Fruit fly (Drosophila melanogaster) whole organism, embryonic: ENCODE measurements around the gene EndoGI.

Experiments used
- Adf1 ChIP-seq: fragments of 200-800 bp; sonication (Bioruptor generic); IDR thresholded peaks from 2 replicates; pipeline ENCODE4 v1.3.6; 2022; ENCODE audit warnings: missing biosample characterization, missing genetic modification characterization
- B-H1 ChIP-seq: fragments of 200-800 bp; sonication (Bioruptor generic); IDR thresholded peaks from 3 replicates; pipeline ENCODE4 v1.3.6; 2022; ENCODE audit warnings: missing biosample characterization, missing genetic modification characterization
- BEAF-32 ChIP-seq: fragments of 200-800 bp; sonication (Bioruptor generic); optimal IDR thresholded peaks from 3 replicates; lab custom pipeline; 2017; ENCODE audit warnings: missing biosample characterization, missing genetic modification characterization, mild to moderate bottlenecking, moderate library complexity, missing genetic modification reagents
- CG10979 ChIP-seq: fragments of 200-800 bp; sonication (Bioruptor generic); optimal IDR thresholded peaks from 2 replicates; lab custom pipeline; 2018; ENCODE audit warnings: missing biosample characterization, mild to moderate bottlenecking, missing genetic modification characterization, moderate library complexity
- CG12769 ChIP-seq: fragments of 200-800 bp; sonication (Bioruptor generic); optimal IDR thresholded peaks from 2 replicates; lab custom pipeline; 2019; ENCODE audit warnings: missing biosample characterization, mild to moderate bottlenecking, missing genetic modification characterization, moderate library complexity
- CG13287 ChIP-seq: fragments of 200-800 bp; sonication (Bioruptor generic); IDR thresholded peaks from 2 replicates; pipeline ENCODE4 v1.3.6; 2022; ENCODE audit warnings: missing biosample characterization, missing genetic modification characterization; ENCODE audit not compliant: partially characterized antibody
- CG14965 ChIP-seq: fragments of 200-800 bp; sonication (Bioruptor generic); optimal IDR thresholded peaks from 2 replicates; lab custom pipeline; 2016; ENCODE audit warnings: missing biosample characterization, missing genetic modification characterization, borderline replicate concordance
- CG15479 ChIP-seq: fragments of 200-800 bp; sonication (Bioruptor generic); optimal IDR thresholded peaks from 3 replicates; lab custom pipeline; 2019; ENCODE audit warnings: missing biosample characterization, mild to moderate bottlenecking, missing genetic modification characterization, moderate library complexity
- CG17385 ChIP-seq: fragments of 200-800 bp; sonication (Bioruptor generic); optimal IDR thresholded peaks from 3 replicates; lab custom pipeline; 2018; ENCODE audit warnings: missing biosample characterization, mild to moderate bottlenecking, missing genetic modification characterization
- CG17612 ChIP-seq: fragments of 200-800 bp; sonication (Bioruptor generic); IDR thresholded peaks from 2 replicates; pipeline ENCODE4 v1.3.6; 2022; ENCODE audit warnings: missing biosample characterization, missing genetic modification characterization
- CG17829 ChIP-seq: fragments of 200-800 bp; optimal IDR thresholded peaks from 2 replicates; lab custom pipeline; 2019; ENCODE audit warnings: missing biosample characterization, mild to moderate bottlenecking, missing genetic modification characterization, moderate library complexity
- CG18011 ChIP-seq: fragments of 200-800 bp; sonication (Bioruptor generic); optimal IDR thresholded peaks from 2 replicates; lab custom pipeline; 2017; ENCODE audit warnings: missing biosample characterization, missing genetic modification characterization, mild to moderate bottlenecking, moderate library complexity, missing genotype
- CG32532 ChIP-seq: fragments of 200-800 bp; sonication (Bioruptor generic); IDR thresholded peaks from 2 replicates; pipeline ENCODE4 v1.3.6; 2022; ENCODE audit warnings: missing biosample characterization, missing genetic modification characterization
- CG3726 ChIP-seq: fragments of 200-800 bp; sonication (Bioruptor generic); IDR thresholded peaks from 3 replicates; pipeline ENCODE4, ENCODE4 v1.3.6; 2022; ENCODE audit warnings: missing biosample characterization, missing genetic modification characterization
- CG4854 ChIP-seq: fragments of 200-800 bp; sonication (Bioruptor generic); optimal IDR thresholded peaks from 2 replicates; lab custom pipeline; 2016; ENCODE audit warnings: missing biosample characterization, missing genetic modification characterization, inconsistent platforms
- CG5953 ChIP-seq: fragments of 200-800 bp; sonication (Bioruptor generic); IDR thresholded peaks from 2 replicates; pipeline ENCODE4 v1.3.6; 2022; ENCODE audit warnings: missing biosample characterization, missing genetic modification characterization
- CG6791 ChIP-seq: fragments of 200-800 bp; sonication (Bioruptor generic); IDR thresholded peaks from 3 replicates; pipeline ENCODE4 v1.3.6; 2022; ENCODE audit warnings: missing biosample characterization, missing genetic modification characterization; ENCODE audit not compliant: partially characterized antibody
- CG8924 ChIP-seq: fragments of 200-800 bp; optimal IDR thresholded peaks from 3 replicates; lab custom pipeline; 2019; ENCODE audit warnings: missing biosample characterization, mild to moderate bottlenecking, missing genetic modification characterization, moderate library complexity
- Dek ChIP-seq: fragments of 200-800 bp; sonication (Bioruptor generic); optimal IDR thresholded peaks from 3 replicates; lab custom pipeline; 2019; ENCODE audit warnings: missing biosample characterization, mild to moderate bottlenecking, missing genetic modification characterization, moderate library complexity
- Dll ChIP-seq: fragments of 200-800 bp; sonication (Bioruptor generic); IDR thresholded peaks from 4 replicates; pipeline ENCODE4 v1.3.6; 2022; ENCODE audit warnings: missing biosample characterization, missing genetic modification characterization; ENCODE audit not compliant: partially characterized antibody
- Eip74EF ChIP-seq, 2 experiments: fragments of 200-800 bp in 1 of 2; fragments of >200 bp in 1 of 2; sonication (Bioruptor generic) in 1 of 2; optimal IDR thresholded peaks; 2 replicates each; lab custom pipeline; 2017 to 2019; ENCODE audit warnings: missing biosample characterization in 2 of 2, missing genetic modification characterization in 2 of 2, mild to moderate bottlenecking in 1 of 2, moderate library complexity in 1 of 2
- Lpt ChIP-seq: fragments of >200 bp; optimal IDR thresholded peaks from 2 replicates; lab custom pipeline; 2018; ENCODE audit warnings: missing biosample characterization, missing genetic modification characterization
- MTF-1 ChIP-seq: fragments of 200-800 bp; sonication (Bioruptor generic); optimal IDR thresholded peaks from 2 replicates; lab custom pipeline; 2018; ENCODE audit warnings: missing biosample characterization, mild to moderate bottlenecking, missing genetic modification characterization, borderline replicate concordance
- Poxn ChIP-seq: fragments of 200-800 bp; sonication (Bioruptor generic); IDR thresholded peaks from 2 replicates; pipeline ENCODE4 v1.3.6; 2022; ENCODE audit warnings: missing biosample characterization, missing genetic modification characterization
- Ravus ChIP-seq: fragments of 200-800 bp; sonication (Bioruptor generic); IDR thresholded peaks from 2 replicates; pipeline ENCODE4 v1.3.6; 2022; ENCODE audit warnings: missing biosample characterization, missing genetic modification characterization
- Rfx ChIP-seq: fragments of 200-800 bp; sonication (Bioruptor generic); IDR thresholded peaks from 2 replicates; pipeline ENCODE4 v1.3.6; 2022; ENCODE audit warnings: missing biosample characterization, missing genetic modification characterization
- Sin3A ChIP-seq: fragments of >200 bp; optimal IDR thresholded peaks from 2 replicates; lab custom pipeline; 2018
- Usf ChIP-seq: fragments of 200-800 bp; sonication (Bioruptor generic); optimal IDR thresholded peaks from 2 replicates; lab custom pipeline; 2017; ENCODE audit warnings: missing genotype, missing biosample characterization, missing genetic modification characterization
- cas ChIP-seq: fragments of 200-800 bp; sonication (Bioruptor generic); IDR thresholded peaks from 2 replicates; pipeline ENCODE4 v1.3.6; 2022; ENCODE audit warnings: missing biosample characterization, missing genetic modification characterization
- cato ChIP-seq: fragments of 200-800 bp; sonication (Bioruptor generic); optimal IDR thresholded peaks from 2 replicates; lab custom pipeline; 2016; ENCODE audit warnings: missing biosample characterization, missing genetic modification characterization, borderline replicate concordance
- chif ChIP-seq, 2 experiments: fragments of 200-800 bp; sonication (Bioruptor generic); optimal IDR thresholded peaks; 3 replicates each; lab custom pipeline; 2016; ENCODE audit warnings: missing biosample characterization in 2 of 2, missing genetic modification characterization in 2 of 2
- crc ChIP-seq: fragments of 200-800 bp; sonication (Bioruptor generic); optimal IDR thresholded peaks from 2 replicates; lab custom pipeline; 2016; ENCODE audit warnings: missing biosample characterization, missing genetic modification characterization
- dmrt99B ChIP-seq: fragments of 200-800 bp; sonication (Bioruptor generic); optimal IDR thresholded peaks from 2 replicates; lab custom pipeline; 2018; ENCODE audit warnings: missing biosample characterization, mild to moderate bottlenecking, missing genetic modification characterization, moderate library complexity
- eve ChIP-seq, 2 experiments: fragments of >200 bp; optimal IDR thresholded peaks; 2 replicates each; lab custom pipeline; 2017; ENCODE audit warnings: missing biosample characterization in 2 of 2, missing genetic modification characterization in 2 of 2
- ewg ChIP-seq: fragments of 200-800 bp; sonication (Bioruptor generic); optimal IDR thresholded peaks from 3 replicates; lab custom pipeline; 2017; ENCODE audit warnings: mild to moderate bottlenecking, missing biosample characterization, missing genetic modification reagents, missing genetic modification characterization
- gce ChIP-seq: fragments of 200-800 bp; sonication (Bioruptor generic); IDR thresholded peaks from 3 replicates; pipeline ENCODE4 v1.3.6; 2022; ENCODE audit warnings: missing biosample characterization, missing genetic modification characterization
- gem ChIP-seq: fragments of 200-800 bp; sonication (Bioruptor generic); optimal IDR thresholded peaks from 2 replicates; lab custom pipeline; 2019; ENCODE audit warnings: missing biosample characterization, mild to moderate bottlenecking, missing genetic modification characterization, moderate library complexity
- klu ChIP-seq: fragments of 200-800 bp; sonication (Bioruptor generic); IDR thresholded peaks from 2 replicates; pipeline ENCODE4 v1.3.6; 2022; ENCODE audit warnings: missing biosample characterization, missing genetic modification characterization
- lbe ChIP-seq: fragments of 200-800 bp; sonication (Bioruptor generic); optimal IDR thresholded peaks from 2 replicates; lab custom pipeline; 2016; ENCODE audit warnings: missing biosample characterization, mild to moderate bottlenecking, missing genetic modification characterization
- nmo ChIP-seq: fragments of 200-800 bp; sonication (Bioruptor generic); optimal IDR thresholded peaks from 2 replicates; lab custom pipeline; 2018; ENCODE audit warnings: missing biosample characterization, mild to moderate bottlenecking, missing genetic modification characterization, moderate library complexity
- nom ChIP-seq: fragments of 200-800 bp; sonication (Bioruptor generic); optimal IDR thresholded peaks from 2 replicates; lab custom pipeline; 2017; ENCODE audit warnings: missing biosample characterization, missing genetic modification characterization, mild to moderate bottlenecking, moderate library complexity, missing genetic modification reagents
- p53 ChIP-seq: fragments of 200-800 bp; sonication (Bioruptor generic); optimal IDR thresholded peaks from 2 replicates; lab custom pipeline; 2016; ENCODE audit warnings: missing biosample characterization, missing genetic modification characterization
- pho ChIP-seq: fragments of 200-800 bp; sonication (Bioruptor generic); optimal IDR thresholded peaks from 2 replicates; lab custom pipeline; 2016; ENCODE audit warnings: missing biosample characterization, missing genetic modification characterization
- pita ChIP-seq: fragments of 200-800 bp; sonication (Bioruptor generic); optimal IDR thresholded peaks from 2 replicates; lab custom pipeline; 2017; ENCODE audit warnings: missing biosample characterization, mild to moderate bottlenecking, missing genetic modification characterization
- repo ChIP-seq: fragments of 200-800 bp; sonication (Bioruptor generic); optimal IDR thresholded peaks from 2 replicates; lab custom pipeline; 2016; ENCODE audit warnings: missing biosample characterization, missing genetic modification characterization
- salm ChIP-seq: fragments of 200-800 bp; sonication (Bioruptor generic); optimal IDR thresholded peaks from 2 replicates; lab custom pipeline; 2018; ENCODE audit warnings: missing biosample characterization, mild to moderate bottlenecking, missing genetic modification characterization
- slbo ChIP-seq: fragments of 200-800 bp; sonication (Bioruptor generic); IDR thresholded peaks from 2 replicates; pipeline ENCODE4 v1.3.6; 2022; ENCODE audit warnings: missing biosample characterization, missing genetic modification characterization
- slp2 ChIP-seq: fragments of 200-800 bp; sonication (Bioruptor generic); optimal IDR thresholded peaks from 2 replicates; lab custom pipeline; 2016; ENCODE audit warnings: missing biosample characterization, missing genetic modification characterization
- toy ChIP-seq: fragments of 200-800 bp; sonication (Bioruptor generic); IDR thresholded peaks from 2 replicates; pipeline ENCODE4 v1.3.6; 2022; ENCODE audit warnings: missing biosample characterization, missing genetic modification characterization
- trh ChIP-seq: fragments of 200-800 bp; sonication (Bioruptor generic); optimal IDR thresholded peaks from 2 replicates; lab custom pipeline; 2016; ENCODE audit warnings: missing biosample characterization, missing genetic modification characterization
- usp ChIP-seq: fragments of >200 bp; optimal IDR thresholded peaks from 2 replicates; lab custom pipeline; 2017; ENCODE audit warnings: missing biosample characterization, missing genetic modification characterization

The EndoGI gene

dm6 chr2L:16272730-16273129 lies 15.2 kb downstream of the EndoGI start (continued):
- TF ChIP-seq CG18011 (GFP tag; lab: Kevin White, UChicago), result no peak
- peak; percentile 56 for TF ChIP-seq CG12769 (tag; lab: Kevin White, UChicago)
- TF ChIP-seq cato, result no peak
- TF ChIP-seq Dll (GFP tag; lab: Robert Waterston, UW), result no peak
- TF ChIP-seq CG5953 (GFP tag; lab: Robert Waterston, UW), result no peak
- no peak for TF ChIP-seq Lpt (GFP tag; lab: Kevin White, UChicago)
- TF ChIP-seq Sin3A (lab: Kevin White, UChicago), result no peak
- TF ChIP-seq dmrt99B (tag; lab: Kevin White, UChicago), result no peak
- TF ChIP-seq CG6791 (GFP tag; lab: Robert Waterston, UW), result no peak
- no peak for TF ChIP-seq CG17829
- peak; percentile 32; the same call in 1 of the 2 replicates for TF ChIP-seq Rfx (GFP tag; lab: Robert Waterston, UW)
- no peak for TF ChIP-seq ewg (GFP tag; lab: Kevin White, UChicago)
- TF ChIP-seq klu (GFP tag; lab: Robert Waterston, UW), result no peak
- no peak for TF ChIP-seq CG17612 (GFP tag; lab: Robert Waterston, UW)
- no peak for TF ChIP-seq slp2 (GFP tag; lab: Kevin White, UChicago)
- TF ChIP-seq gem, result peak; percentile 22
- TF ChIP-seq CG3726 (GFP tag; lab: Robert Waterston, UW), result no peak
- no peak for TF ChIP-seq cas (GFP tag; lab: Robert Waterston, UW)
- TF ChIP-seq BEAF-32 (GFP tag; lab: Kevin White, UChicago), result no peak
- TF ChIP-seq CG15479 (GFP tag; lab: Kevin White, UChicago), result no peak
- TF ChIP-seq CG17385 (GFP tag; lab: Kevin White, UChicago), result peak; percentile 17
- no peak for TF ChIP-seq CG32532
- 0 out of 3 replicates have a peak, but pooled peaks have one; percentile 48 for TF ChIP-seq gce (GFP tag; lab: Robert Waterston, UW)
- TF ChIP-seq Poxn, result no peak
- TF ChIP-seq salm (tag; lab: Kevin White, UChicago), result no peak
- TF ChIP-seq nmo (GFP tag; lab: Kevin White, UChicago), result no peak
- no peak for TF ChIP-seq CG14965
- no peak for TF ChIP-seq CG4854
- TF ChIP-seq pho (GFP tag; lab: Kevin White, UChicago), result no peak
- TF ChIP-seq pita, result no peak
- TF ChIP-seq Ravus (GFP tag; lab: Robert Waterston, UW), result no peak
- peak; percentile 36 for TF ChIP-seq CG8924 (tag; lab: Kevin White, UChicago)
- TF ChIP-seq crc (GFP tag; lab: Kevin White, UChicago), result no peak
- no peak for TF ChIP-seq nom
- peak; percentile 41; the same call in 1 of the 2 replicates for TF ChIP-seq Adf1 (GFP tag; lab: Robert Waterston, UW)
- TF ChIP-seq slbo (GFP tag; lab: Robert Waterston, UW), result 0 out of 2 replicates have a peak, but pooled peaks have one; percentile 14
- TF ChIP-seq lbe (GFP tag; lab: Kevin White, UChicago), result peak; percentile 80
- TF ChIP-seq Eip74EF (GFP tag; optimal IDR thresholded peaks at IDR 0.05; lab: Kevin White, UChicago), result no peak
- TF ChIP-seq MTF-1 (GFP tag; lab: Kevin White, UChicago), result peak; percentile 63
- no peak for TF ChIP-seq trh
- no peak for TF ChIP-seq Usf (GFP tag; lab: Kevin White, UChicago)
- TF ChIP-seq CG13287 (GFP tag; lab: Robert Waterston, UW), result no peak
- TF ChIP-seq CG10979 (tag; lab: Kevin White, UChicago), result no peak
- no peak for TF ChIP-seq p53
- TF ChIP-seq usp (GFP tag; lab: Kevin White, UChicago), result no peak
- no peak for TF ChIP-seq chif (GFP tag; optimal IDR thresholded peaks at IDR 0.05; lab: Kevin White, UChicago)
- TF ChIP-seq B-H1 (GFP tag; lab: Robert Waterston, UW), result no peak; the same call in 2 of the 3 replicates
- TF ChIP-seq eve (GFP tag; optimal IDR thresholded peaks at IDR 0.05; lab: Kevin White, UChicago), result no peak
- no peak for TF ChIP-seq Dek
- no peak for TF ChIP-seq repo (GFP tag; lab: Kevin White, UChicago)
- no peak for TF ChIP-seq toy (GFP tag; lab: Robert Waterston, UW)
